Worm (Caenorhabditis elegans) whole organism, young adult: Measurements from ENCODE around the gene nhr-105.

Experiments used
- B0035.1 ChIP-seq: sonication (generic microtip); optimal IDR thresholded peaks from 2 replicates; lab custom pipeline; 2016; ENCODE audit warnings: missing genetic modification characterization, mild to moderate bottlenecking, missing compliant biosample characterization, missing genotype, missing genetic modification reagents
- B0261.1 ChIP-seq: sonication (generic microtip); optimal IDR thresholded peaks from 2 replicates; lab custom pipeline; 2016; ENCODE audit warnings: mild to moderate bottlenecking, missing genetic modification characterization, moderate library complexity, missing compliant biosample characterization
- B0336.3 ChIP-seq: fragments of 200-800 bp; sonication (Bioruptor generic); IDR thresholded peaks from 2 replicates; pipeline ENCODE4 v1.3.6; 2022; ENCODE audit warnings: missing genetic modification characterization, missing compliant biosample characterization
- D2030.7 ChIP-seq: fragments of 200-800 bp; sonication (Bioruptor generic); IDR thresholded peaks from 2 replicates; pipeline ENCODE4 v1.3.6; 2022; ENCODE audit warnings: missing genetic modification reagents, missing genetic modification characterization, missing compliant biosample characterization
- F37B4.10 ChIP-seq: fragments of 200-800 bp; sonication (Bioruptor generic); IDR thresholded peaks from 2 replicates; pipeline ENCODE4 v1.3.6; 2022; ENCODE audit warnings: missing genetic modification characterization, missing compliant biosample characterization
- F49E8.2 ChIP-seq: sonication (generic microtip); optimal IDR thresholded peaks from 3 replicates; lab custom pipeline; 2017; ENCODE audit warnings: missing genetic modification characterization, mild to moderate bottlenecking, missing compliant biosample characterization, antibody characterized with exemption, moderate library complexity; ENCODE audit not compliant: insufficient read depth
- F55B11.4 ChIP-seq: sonication (generic microtip); optimal IDR thresholded peaks from 2 replicates; lab custom pipeline; 2016; ENCODE audit warnings: missing compliant biosample characterization, missing genetic modification characterization, borderline replicate concordance; ENCODE audit not compliant: insufficient read depth
- F57A8.1 ChIP-seq: fragments of 200-800 bp; sonication (Bioruptor generic); optimal IDR thresholded peaks from 2 replicates; lab custom pipeline; 2018; ENCODE audit warnings: mild to moderate bottlenecking, missing genetic modification characterization, moderate library complexity, missing compliant biosample characterization
- T07F8.4 ChIP-seq: sonication (generic microtip); optimal IDR thresholded peaks from 2 replicates; lab custom pipeline; 2016; ENCODE audit warnings: mild to moderate bottlenecking, missing genetic modification characterization, moderate library complexity, missing compliant biosample characterization
- T26A5.8 ChIP-seq: sonication (generic microtip); optimal IDR thresholded peaks from 2 replicates; lab custom pipeline; 2016; ENCODE audit warnings: missing genetic modification characterization, missing compliant biosample characterization
- Y79H2A.3 ChIP-seq: fragments of 200-800 bp; sonication (Bioruptor generic); conservative IDR thresholded peaks from 2 replicates; pipeline ENCODE4 v1.3.6; 2022; ENCODE audit warnings: missing genetic modification reagents, missing genetic modification characterization, missing compliant biosample characterization
- Y95B8A.8 ChIP-seq: fragments of 200-800 bp; sonication (Bioruptor generic); IDR thresholded peaks from 2 replicates; pipeline ENCODE4 v1.3.6; 2022; ENCODE audit warnings: missing genetic modification reagents, missing genetic modification characterization, missing compliant biosample characterization
- akir-1 ChIP-seq: fragments of 200-800 bp; sonication (Bioruptor generic); optimal IDR thresholded peaks from 2 replicates; lab custom pipeline; 2018; ENCODE audit warnings: mild to moderate bottlenecking, missing genetic modification characterization, moderate library complexity, missing compliant biosample characterization
- attf-5 ChIP-seq: fragments of 200-800 bp; sonication (Bioruptor generic); optimal IDR thresholded peaks from 2 replicates; lab custom pipeline; 2018; ENCODE audit warnings: mild to moderate bottlenecking, missing genetic modification characterization, missing compliant biosample characterization
- chd-7 ChIP-seq: sonication (generic microtip); optimal IDR thresholded peaks from 2 replicates; lab custom pipeline; 2016; ENCODE audit warnings: mild to moderate bottlenecking, missing genetic modification characterization, moderate library complexity, missing compliant biosample characterization
- dpff-1 ChIP-seq: sonication (generic microtip); optimal IDR thresholded peaks from 2 replicates; lab custom pipeline; 2017; ENCODE audit warnings: mild to moderate bottlenecking, missing genetic modification characterization, missing compliant biosample characterization
- efl-1 ChIP-seq: fragments of 150-350 bp; optimal IDR thresholded peaks from 2 replicates; lab custom pipeline; 2014; ENCODE audit warnings: missing biosample characterization, missing genetic modification reagents, missing genetic modification characterization
- ekl-4 ChIP-seq: fragments of 200-800 bp; sonication (Bioruptor generic); IDR thresholded peaks from 2 replicates; pipeline ENCODE4 v1.3.6; 2022; ENCODE audit warnings: missing genetic modification reagents, missing genetic modification characterization, missing compliant biosample characterization
- ets-4 ChIP-seq: fragments of 200-800 bp; sonication (Bioruptor generic); optimal IDR thresholded peaks from 2 replicates; lab custom pipeline; 2018; ENCODE audit warnings: mild to moderate bottlenecking, missing genetic modification characterization, missing compliant biosample characterization
- gei-17 ChIP-seq: fragments of 200-800 bp; sonication (Bioruptor generic); optimal IDR thresholded peaks from 2 replicates; lab custom pipeline; 2018; ENCODE audit warnings: mild to moderate bottlenecking, missing genetic modification characterization, missing compliant biosample characterization
- hlh-12 ChIP-seq: sonication (generic microtip); optimal IDR thresholded peaks from 2 replicates; lab custom pipeline; 2016; ENCODE audit warnings: missing genetic modification characterization, missing compliant biosample characterization
- hrde-1 ChIP-seq: sonication (generic microtip); optimal IDR thresholded peaks from 2 replicates; lab custom pipeline; 2016; ENCODE audit warnings: missing genetic modification characterization, mild to moderate bottlenecking, missing compliant biosample characterization, moderate library complexity, missing genotype, missing genetic modification reagents, borderline replicate concordance
- hsf-1 ChIP-seq: fragments of 200-800 bp; sonication (Bioruptor generic); IDR thresholded peaks from 2 replicates; pipeline ENCODE4 v1.3.6; 2022; ENCODE audit warnings: missing genetic modification reagents, missing genetic modification characterization, missing compliant biosample characterization
- lag-1 ChIP-seq: fragments of 200-800 bp; sonication (Bioruptor generic); IDR thresholded peaks from 2 replicates; pipeline ENCODE4 v1.3.6; 2022; ENCODE audit warnings: missing genetic modification reagents, missing genetic modification characterization, missing compliant biosample characterization
- let-607 ChIP-seq, 2 experiments: fragments of 200-800 bp in 1 of 2; sonication (Bioruptor generic) in 1 of 2; sonication (generic microtip) in 1 of 2; optimal IDR thresholded peaks; 2 replicates each; lab custom pipeline; 2016 to 2018; ENCODE audit warnings: mild to moderate bottlenecking in 2 of 2, missing compliant biosample characterization in 2 of 2, missing genetic modification characterization in 2 of 2, moderate library complexity in 2 of 2, missing genotype in 1 of 2
- lin-26 ChIP-seq: fragments of 200-800 bp; sonication (Bioruptor generic); IDR thresholded peaks from 2 replicates; pipeline ENCODE4 v1.3.6; 2022; ENCODE audit warnings: missing genetic modification reagents, missing genetic modification characterization, missing compliant biosample characterization
- lin-40 ChIP-seq: sonication (generic microtip); optimal IDR thresholded peaks from 2 replicates; lab custom pipeline; 2016; ENCODE audit warnings: missing genetic modification characterization, mild to moderate bottlenecking, missing compliant biosample characterization, missing genotype, missing genetic modification reagents
- lin-54 ChIP-seq: fragments of 200-800 bp; sonication (Bioruptor generic); optimal IDR thresholded peaks from 2 replicates; lab custom pipeline; 2018; ENCODE audit warnings: mild to moderate bottlenecking, missing genetic modification characterization, missing compliant biosample characterization
- lir-1 ChIP-seq: fragments of 200-800 bp; sonication (Bioruptor generic); conservative IDR thresholded peaks from 2 replicates; pipeline ENCODE4 v1.3.6; 2022; ENCODE audit warnings: missing genetic modification reagents, missing genetic modification characterization, missing compliant biosample characterization
- lsy-27 ChIP-seq: sonication (generic microtip); optimal IDR thresholded peaks from 2 replicates; lab custom pipeline; 2017; ENCODE audit warnings: missing genetic modification characterization, mild to moderate bottlenecking, missing compliant biosample characterization, antibody characterized with exemption, missing genotype, borderline replicate concordance; ENCODE audit not compliant: insufficient read depth
- madf-10 ChIP-seq: sonication (generic microtip); optimal IDR thresholded peaks from 2 replicates; lab custom pipeline; 2016; ENCODE audit warnings: mild to moderate bottlenecking, missing genetic modification characterization, missing compliant biosample characterization
- madf-8 ChIP-seq: fragments of 200-800 bp; sonication (Bioruptor generic); conservative IDR thresholded peaks from 2 replicates; pipeline ENCODE4 v1.3.6; 2022; ENCODE audit warnings: missing genetic modification reagents, missing genetic modification characterization, missing compliant biosample characterization
- mcd-1 ChIP-seq: fragments of 200-800 bp; sonication (Bioruptor generic); IDR thresholded peaks from 2 replicates; pipeline ENCODE4 v1.3.6; 2022; ENCODE audit warnings: missing genetic modification reagents, missing genetic modification characterization, missing compliant biosample characterization
- mxl-1 ChIP-seq: sonication (generic microtip); optimal IDR thresholded peaks from 2 replicates; lab custom pipeline; 2016; ENCODE audit warnings: missing genetic modification characterization, missing compliant biosample characterization
- nfya-1 ChIP-seq: sonication (generic microtip); optimal IDR thresholded peaks from 2 replicates; lab custom pipeline; 2017; ENCODE audit warnings: antibody characterized with exemption, missing compliant biosample characterization, missing genetic modification characterization, borderline replicate concordance; ENCODE audit not compliant: insufficient read depth
- nfyb-1 ChIP-seq: fragments of 200-800 bp; sonication (Bioruptor generic); IDR thresholded peaks from 2 replicates; pipeline ENCODE4 v1.3.6; 2022; ENCODE audit warnings: missing genetic modification reagents, missing genetic modification characterization, missing compliant biosample characterization
- nhr-80 ChIP-seq: sonication (generic microtip); optimal IDR thresholded peaks from 2 replicates; lab custom pipeline; 2016; ENCODE audit warnings: missing genetic modification characterization, missing compliant biosample characterization
- repo-1 ChIP-seq: sonication (generic microtip); optimal IDR thresholded peaks from 2 replicates; lab custom pipeline; 2017; ENCODE audit warnings: mild to moderate bottlenecking, missing genetic modification characterization, missing compliant biosample characterization
- snpc-1.3 ChIP-seq: sonication (generic microtip); optimal IDR thresholded peaks from 2 replicates; lab custom pipeline; 2017; ENCODE audit warnings: missing genetic modification characterization, mild to moderate bottlenecking, missing compliant biosample characterization, antibody characterized with exemption, moderate library complexity, missing genotype, missing genetic modification reagents; ENCODE audit not compliant: insufficient read depth
- snpc-3.4 ChIP-seq: sonication (generic microtip); optimal IDR thresholded peaks from 2 replicates; lab custom pipeline; 2017; ENCODE audit warnings: missing genetic modification characterization, mild to moderate bottlenecking, missing compliant biosample characterization, antibody characterized with exemption, moderate library complexity, missing genotype, missing genetic modification reagents
- sptf-2 ChIP-seq: fragments of 200-800 bp; sonication (Bioruptor generic); optimal IDR thresholded peaks from 2 replicates; lab custom pipeline; 2018; ENCODE audit warnings: mild to moderate bottlenecking, missing genetic modification characterization, missing compliant biosample characterization
- unc-130 ChIP-seq: sonication (generic microtip); optimal IDR thresholded peaks from 2 replicates; lab custom pipeline; 2016; ENCODE audit warnings: missing genetic modification reagents, missing genetic modification characterization, missing compliant biosample characterization
- unc-62 ChIP-seq: fragments of 150-350 bp; optimal IDR thresholded peaks from 2 replicates; lab custom pipeline; 2014; ENCODE audit warnings: missing biosample characterization, missing genetic modification reagents, missing genetic modification characterization
- zfh-2 ChIP-seq: fragments of 200-800 bp; sonication (Bioruptor generic); conservative IDR thresholded peaks from 2 replicates; pipeline ENCODE4 v1.3.6; 2022; ENCODE audit warnings: missing genetic modification reagents, missing genetic modification characterization, missing compliant biosample characterization
- zim-3 ChIP-seq: sonication (generic microtip); optimal IDR thresholded peaks from 2 replicates; lab custom pipeline; 2017; ENCODE audit warnings: mild to moderate bottlenecking, missing genetic modification characterization, moderate library complexity, missing compliant biosample characterization
- ztf-26 ChIP-seq: sonication (generic microtip); optimal IDR thresholded peaks from 2 replicates; lab custom pipeline; 2017; ENCODE audit warnings: missing genetic modification characterization, missing compliant biosample characterization
- ztf-28 ChIP-seq: fragments of 200-800 bp; sonication (Bioruptor generic); IDR thresholded peaks from 2 replicates; pipeline ENCODE4 v1.3.6; 2022; ENCODE audit warnings: missing genetic modification reagents, missing genetic modification characterization, missing compliant biosample characterization
- ztf-3 ChIP-seq: fragments of 200-800 bp; sonication (Bioruptor generic); optimal IDR thresholded peaks from 2 replicates; lab custom pipeline; 2018; ENCODE audit warnings: mild to moderate bottlenecking, missing genetic modification characterization, missing compliant biosample characterization

nhr-105 gene

DNA sequence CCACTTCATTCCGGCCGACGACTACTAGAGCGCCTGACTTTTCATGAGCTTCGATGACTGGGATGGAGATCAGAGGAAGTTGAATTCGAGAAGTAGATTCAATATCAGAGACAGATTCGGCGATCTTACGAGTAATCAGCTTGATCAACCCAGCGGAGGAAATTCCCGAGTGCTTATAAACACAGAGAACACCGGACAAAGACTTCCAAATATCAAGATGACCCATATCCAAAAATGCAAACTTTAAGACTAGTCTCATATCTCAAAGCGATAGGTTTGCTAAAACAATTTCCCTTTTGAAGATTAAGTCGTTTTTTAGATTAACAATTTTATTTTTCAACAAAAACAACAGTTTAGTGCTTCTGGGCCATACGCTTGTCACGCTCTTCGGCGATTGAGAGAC, 33.4 kb downstream of the nhr-105 start, which contains the start of gene Y43B11AR.3 (continued):
- peak; percentile 86 for TF ChIP-seq lin-54 (GFP tag; lab: Kevin White, UChicago)
- TF ChIP-seq snpc-3.4 (tag; lab: Kevin White, UChicago) = peak; percentile 90
- TF ChIP-seq gei-17 (GFP tag; lab: Kevin White, UChicago) = no peak
- peak; percentile 68 for TF ChIP-seq mcd-1 (GFP tag; lab: Robert Waterston, UW)
- no peak for TF ChIP-seq let-607 (tag; optimal IDR thresholded peaks at IDR 0.05; lab: Kevin White, UChicago)
- TF ChIP-seq zfh-2 (GFP tag; lab: Robert Waterston, UW) = no peak
- TF ChIP-seq lin-26 (GFP tag; lab: Robert Waterston, UW) = peak; percentile 89
- TF ChIP-seq lag-1 (GFP tag; lab: Robert Waterston, UW) = no peak
- no peak for TF ChIP-seq madf-10
- peak; percentile 55; the same call in 1 of the 2 replicates for TF ChIP-seq D2030.7 (GFP tag; lab: Robert Waterston, UW)
- TF ChIP-seq lin-40 = no peak
- no peak for TF ChIP-seq F55B11.4
- 0 out of 2 replicates have a peak, but pooled peaks have one; percentile 25 for TF ChIP-seq lir-1 (GFP tag; lab: Robert Waterston, UW)
- TF ChIP-seq sptf-2 (GFP tag; lab: Kevin White, UChicago) = peak; percentile 46
- TF ChIP-seq attf-5 (GFP tag; lab: Kevin White, UChicago) = peak; percentile 45
- TF ChIP-seq hlh-12 (tag; lab: Kevin White, UChicago) = no peak
- peak; percentile 92 for TF ChIP-seq ekl-4 (GFP tag; lab: Robert Waterston, UW)
- no peak for TF ChIP-seq F37B4.10 (GFP tag; lab: Robert Waterston, UW)
- TF ChIP-seq B0336.3 (GFP tag; lab: Robert Waterston, UW) = peak; percentile 96
- peak; percentile 66 for TF ChIP-seq repo-1 (tag; lab: Kevin White, UChicago)
- TF ChIP-seq snpc-1.3 (tag; lab: Kevin White, UChicago) = peak; percentile 74
- peak; percentile 63 for TF ChIP-seq zim-3 (tag; lab: Kevin White, UChicago)
- TF ChIP-seq F57A8.1 (GFP tag; lab: Kevin White, UChicago) = no peak
- no peak for TF ChIP-seq lsy-27
- TF ChIP-seq T07F8.4 (tag; lab: Kevin White, UChicago) = no peak
- no peak for TF ChIP-seq nhr-80 (tag; lab: Kevin White, UChicago)
- peak; percentile 46 for TF ChIP-seq madf-8 (GFP tag; lab: Robert Waterston, UW)
- no peak for TF ChIP-seq akir-1 (GFP tag; lab: Kevin White, UChicago)
- no peak for TF ChIP-seq nfya-1 (tag; lab: Kevin White, UChicago)
- TF ChIP-seq B0035.1 (tag; lab: Kevin White, UChicago) = peak; percentile 80
- peak; percentile 98 for TF ChIP-seq hrde-1 (tag; lab: Kevin White, UChicago)
- TF ChIP-seq ztf-26 (tag; lab: Kevin White, UChicago) = no peak
- peak; percentile 62 for TF ChIP-seq T26A5.8 (tag; lab: Kevin White, UChicago)
- TF ChIP-seq Y79H2A.3 (GFP tag; lab: Robert Waterston, UW) = peak; percentile 86
- TF ChIP-seq B0261.1 (tag; lab: Kevin White, UChicago) = peak; percentile 25
- TF ChIP-seq Y95B8A.8 (GFP tag; lab: Robert Waterston, UW) = peak; percentile 91
- TF ChIP-seq hsf-1 (GFP tag; lab: Robert Waterston, UW) = peak; percentile 88
- TF ChIP-seq nfyb-1 (GFP tag; lab: Robert Waterston, UW) = peak; percentile 89
- TF ChIP-seq efl-1 (GFP tag; lab: Kevin White, UChicago) = peak; percentile 46
- no peak for TF ChIP-seq chd-7 (tag; lab: Kevin White, UChicago)
- no peak for TF ChIP-seq unc-62 (GFP tag; lab: Kevin White, UChicago)
- peak; percentile 40 for TF ChIP-seq dpff-1 (tag; lab: Kevin White, UChicago)
- peak; percentile 61 for TF ChIP-seq mxl-1 (tag; lab: Kevin White, UChicago)
- TF ChIP-seq F49E8.2 (tag; lab: Kevin White, UChicago) = peak; percentile 98
- TF ChIP-seq ztf-3 (GFP tag; lab: Kevin White, UChicago) = no peak
- TF ChIP-seq ets-4 = peak; percentile 21
- TF ChIP-seq ztf-28 (GFP tag; lab: Robert Waterston, UW) = no peak
- peak; percentile 86 for TF ChIP-seq unc-130 (GFP tag; lab: Kevin White, UChicago)
